Fruit fly (Drosophila melanogaster) whole organism, embryonic: ENCODE results near the gene mRpS9.

Experiments
- Antp ChIP-seq: fragments of 200-800 bp; sonication (Bioruptor generic); optimal IDR thresholded peaks from 3 replicates; lab custom pipeline; 2016; ENCODE audit warnings: missing biosample characterization, missing genetic modification characterization
- B-H1 ChIP-seq: fragments of 200-800 bp; sonication (Bioruptor generic); IDR thresholded peaks from 3 replicates; pipeline ENCODE4 v1.3.6; 2022; ENCODE audit warnings: missing biosample characterization, missing genetic modification characterization
- CG13624 ChIP-seq: fragments of 200-800 bp; sonication (Bioruptor generic); optimal IDR thresholded peaks from 2 replicates; lab custom pipeline; 2016; ENCODE audit warnings: missing biosample characterization, missing genetic modification characterization
- CG14710 ChIP-seq: fragments of 200-800 bp; sonication (Bioruptor generic); optimal IDR thresholded peaks from 3 replicates; lab custom pipeline; 2019; ENCODE audit warnings: missing biosample characterization, mild to moderate bottlenecking, missing genetic modification characterization, moderate library complexity
- CG1602 ChIP-seq: fragments of 200-800 bp; sonication (Bioruptor generic); optimal IDR thresholded peaks from 3 replicates; lab custom pipeline; 2016; ENCODE audit warnings: missing biosample characterization, missing genetic modification characterization
- CG16779 ChIP-seq: fragments of 200-800 bp; sonication (Bioruptor generic); IDR thresholded peaks from 2 replicates; pipeline ENCODE4 v1.3.6; 2022; ENCODE audit warnings: missing biosample characterization, missing genetic modification characterization
- CG18599 ChIP-seq: fragments of 200-800 bp; sonication (Bioruptor generic); optimal IDR thresholded peaks from 3 replicates; lab custom pipeline; 2017; ENCODE audit warnings: missing biosample characterization, missing genetic modification characterization, mild to moderate bottlenecking, moderate library complexity, missing genetic modification reagents
- CG2129 ChIP-seq: fragments of 200-800 bp; sonication (Bioruptor generic); IDR thresholded peaks from 2 replicates; pipeline ENCODE4 v1.3.6; 2022; ENCODE audit warnings: missing biosample characterization, missing genetic modification characterization; ENCODE audit not compliant: partially characterized antibody
- CG2199 ChIP-seq: fragments of 200-800 bp; sonication (Bioruptor generic); IDR thresholded peaks from 3 replicates; pipeline ENCODE4 v1.3.6; 2022; ENCODE audit warnings: missing biosample characterization, missing genetic modification characterization
- CG2889 ChIP-seq: fragments of 200-800 bp; sonication (Bioruptor generic); IDR thresholded peaks from 3 replicates; pipeline ENCODE4 v1.3.6; 2022; ENCODE audit warnings: missing biosample characterization, missing genetic modification characterization
- CG34376 ChIP-seq: fragments of 200-800 bp; sonication (Bioruptor generic); optimal IDR thresholded peaks from 2 replicates; lab custom pipeline; 2018; ENCODE audit warnings: missing biosample characterization, mild to moderate bottlenecking, missing genetic modification characterization
- CG43689 ChIP-seq: fragments of 200-800 bp; sonication (Bioruptor generic); IDR thresholded peaks from 2 replicates; pipeline ENCODE4 v1.3.6; 2022; ENCODE audit warnings: missing biosample characterization, missing genetic modification characterization
- CG4617 ChIP-seq: fragments of 200-800 bp; sonication (Bioruptor generic); optimal IDR thresholded peaks from 3 replicates; lab custom pipeline; 2016; ENCODE audit warnings: missing biosample characterization, missing genetic modification characterization, borderline replicate concordance
- CG4854 ChIP-seq: fragments of 200-800 bp; sonication (Bioruptor generic); optimal IDR thresholded peaks from 2 replicates; lab custom pipeline; 2016; ENCODE audit warnings: missing biosample characterization, missing genetic modification characterization, inconsistent platforms
- CG6272 ChIP-seq: fragments of 200-800 bp; sonication (Bioruptor generic); IDR thresholded peaks from 2 replicates; pipeline ENCODE4 v1.3.6; 2022; ENCODE audit warnings: missing biosample characterization, missing genetic modification characterization
- CG6654 ChIP-seq: fragments of 200-800 bp; sonication (Bioruptor generic); optimal IDR thresholded peaks from 2 replicates; lab custom pipeline; 2017; ENCODE audit warnings: missing biosample characterization, mild to moderate bottlenecking, missing genetic modification characterization
- E2f1 ChIP-seq: fragments of 200-800 bp; sonication (Bioruptor generic); IDR thresholded peaks from 2 replicates; pipeline ENCODE4 v1.3.6; 2022; ENCODE audit warnings: missing biosample characterization, missing genetic modification characterization
- H2.0 ChIP-seq: fragments of 200-800 bp; sonication (Bioruptor generic); IDR thresholded peaks from 2 replicates; pipeline ENCODE4 v1.3.6; 2022; ENCODE audit warnings: missing biosample characterization, missing genetic modification characterization
- HLH4C ChIP-seq: fragments of 200-800 bp; sonication (Bioruptor generic); IDR thresholded peaks from 3 replicates; pipeline ENCODE4 v1.3.6; 2022; ENCODE audit warnings: missing biosample characterization, missing genetic modification characterization; ENCODE audit not compliant: partially characterized antibody
- HLH54F ChIP-seq: fragments of 200-800 bp; sonication (Bioruptor generic); optimal IDR thresholded peaks from 3 replicates; lab custom pipeline; 2016; ENCODE audit warnings: missing biosample characterization, missing genetic modification characterization
- HmgZ ChIP-seq: fragments of 200-800 bp; sonication (Bioruptor generic); optimal IDR thresholded peaks from 2 replicates; lab custom pipeline; 2018; ENCODE audit warnings: missing biosample characterization, mild to moderate bottlenecking, missing genetic modification characterization
- Mad ChIP-seq: fragments of 200-800 bp; sonication (Bioruptor generic); optimal IDR thresholded peaks from 2 replicates; lab custom pipeline; 2016; ENCODE audit warnings: missing biosample characterization, missing genetic modification characterization
- Neu2 ChIP-seq: fragments of 200-800 bp; sonication (Bioruptor generic); optimal IDR thresholded peaks from 3 replicates; lab custom pipeline; 2016; ENCODE audit warnings: missing biosample characterization, missing genetic modification characterization, borderline replicate concordance
- Nf-YC ChIP-seq: fragments of 200-800 bp; optimal IDR thresholded peaks from 3 replicates; lab custom pipeline; 2019; ENCODE audit warnings: missing biosample characterization, mild to moderate bottlenecking, missing genetic modification characterization, moderate library complexity
- Opbp ChIP-seq: fragments of 200-800 bp; sonication (Bioruptor generic); IDR thresholded peaks from 3 replicates; pipeline ENCODE4 v1.3.6; 2022; ENCODE audit warnings: missing biosample characterization, missing genetic modification characterization; ENCODE audit not compliant: partially characterized antibody
- Poxn ChIP-seq: fragments of 200-800 bp; sonication (Bioruptor generic); IDR thresholded peaks from 2 replicates; pipeline ENCODE4 v1.3.6; 2022; ENCODE audit warnings: missing biosample characterization, missing genetic modification characterization
- Sin3A ChIP-seq: fragments of >200 bp; optimal IDR thresholded peaks from 2 replicates; lab custom pipeline; 2018
- Sox102F ChIP-seq: fragments of 200-800 bp; sonication (Bioruptor generic); optimal IDR thresholded peaks from 2 replicates; lab custom pipeline; 2018; ENCODE audit warnings: missing biosample characterization, mild to moderate bottlenecking, missing genetic modification characterization, moderate library complexity
- Xbp1 ChIP-seq: fragments of 200-800 bp; sonication (Bioruptor generic); optimal IDR thresholded peaks from 3 replicates; lab custom pipeline; 2016; ENCODE audit warnings: missing biosample characterization, mild to moderate bottlenecking, missing genetic modification characterization
- YL-1 ChIP-seq: fragments of 200-800 bp; sonication (Bioruptor generic); optimal IDR thresholded peaks from 3 replicates; lab custom pipeline; 2017; ENCODE audit warnings: missing biosample characterization, mild to moderate bottlenecking, missing genetic modification characterization
- amos ChIP-seq: fragments of 200-800 bp; sonication (Bioruptor generic); IDR thresholded peaks from 2 replicates; pipeline ENCODE4 v1.3.6; 2022; ENCODE audit warnings: missing biosample characterization, missing genetic modification characterization; ENCODE audit not compliant: partially characterized antibody
- bigmax ChIP-seq: fragments of 200-800 bp; sonication (Bioruptor generic); optimal IDR thresholded peaks from 2 replicates; lab custom pipeline; 2018; ENCODE audit warnings: missing biosample characterization, mild to moderate bottlenecking, missing genetic modification characterization
- bsh ChIP-seq, 2 experiments: fragments of 200-800 bp; sonication (Bioruptor generic); optimal IDR thresholded peaks; 2 replicates each; lab custom pipeline; 2017 to 2018; ENCODE audit warnings: mild to moderate bottlenecking in 2 of 2, missing biosample characterization in 2 of 2, missing genetic modification characterization in 2 of 2, moderate library complexity in 1 of 2
- caup ChIP-seq: fragments of 200-800 bp; sonication (Bioruptor generic); optimal IDR thresholded peaks from 3 replicates; lab custom pipeline; 2017; ENCODE audit warnings: missing biosample characterization, mild to moderate bottlenecking, missing genetic modification characterization, moderate library complexity; ENCODE audit not compliant: severe bottlenecking
- ci ChIP-seq: fragments of 200-800 bp; sonication (Bioruptor generic); IDR thresholded peaks from 3 replicates; pipeline ENCODE4 v1.3.6; 2022; ENCODE audit warnings: missing biosample characterization, missing genetic modification characterization
- disco-r ChIP-seq: fragments of 200-800 bp; sonication (Bioruptor generic); optimal IDR thresholded peaks from 2 replicates; lab custom pipeline; 2016; ENCODE audit warnings: missing biosample characterization, missing genetic modification characterization
- dmrt99B ChIP-seq: fragments of 200-800 bp; sonication (Bioruptor generic); optimal IDR thresholded peaks from 2 replicates; lab custom pipeline; 2018; ENCODE audit warnings: missing biosample characterization, mild to moderate bottlenecking, missing genetic modification characterization, moderate library complexity
- ems ChIP-seq: fragments of 200-800 bp; sonication (Bioruptor generic); optimal IDR thresholded peaks from 3 replicates; lab custom pipeline; 2016; ENCODE audit warnings: missing biosample characterization, missing genetic modification characterization
- gce ChIP-seq: fragments of 200-800 bp; sonication (Bioruptor generic); IDR thresholded peaks from 3 replicates; pipeline ENCODE4 v1.3.6; 2022; ENCODE audit warnings: missing biosample characterization, missing genetic modification characterization
- ham ChIP-seq: fragments of 200-800 bp; sonication (Bioruptor generic); IDR thresholded peaks from 2 replicates; pipeline ENCODE4 v1.3.6; 2022; ENCODE audit warnings: missing biosample characterization, missing genetic modification characterization
- hb ChIP-seq: fragments of 200-800 bp; sonication (Bioruptor generic); IDR thresholded peaks from 3 replicates; pipeline ENCODE4 v1.3.6; 2022; ENCODE audit warnings: missing biosample characterization, missing genetic modification characterization; ENCODE audit not compliant: partially characterized antibody
- jumu ChIP-seq: fragments of 200-800 bp; sonication (Bioruptor generic); optimal IDR thresholded peaks from 3 replicates; lab custom pipeline; 2016; ENCODE audit warnings: missing biosample characterization, missing genetic modification characterization
- lilli ChIP-seq: fragments of 200-800 bp; sonication (Bioruptor generic); optimal IDR thresholded peaks from 3 replicates; lab custom pipeline; 2016; ENCODE audit warnings: missing biosample characterization, missing genetic modification characterization
- lmd ChIP-seq: fragments of 200-800 bp; sonication (Bioruptor generic); IDR thresholded peaks from 2 replicates; pipeline ENCODE4 v1.3.6; 2022; ENCODE audit warnings: missing biosample characterization, missing genetic modification characterization
- nau ChIP-seq: fragments of 200-800 bp; sonication (Bioruptor generic); optimal IDR thresholded peaks from 3 replicates; lab custom pipeline; 2017; ENCODE audit warnings: missing biosample characterization, mild to moderate bottlenecking, missing genetic modification characterization, missing genetic modification reagents
- nmo ChIP-seq: fragments of 200-800 bp; sonication (Bioruptor generic); optimal IDR thresholded peaks from 2 replicates; lab custom pipeline; 2018; ENCODE audit warnings: missing biosample characterization, mild to moderate bottlenecking, missing genetic modification characterization, moderate library complexity
- p53 ChIP-seq: fragments of 200-800 bp; sonication (Bioruptor generic); optimal IDR thresholded peaks from 2 replicates; lab custom pipeline; 2016; ENCODE audit warnings: missing biosample characterization, missing genetic modification characterization
- peb ChIP-seq: fragments of 200-800 bp; sonication (Bioruptor generic); IDR thresholded peaks from 2 replicates; pipeline ENCODE4 v1.3.6; 2022; ENCODE audit warnings: missing biosample characterization, missing genetic modification characterization
- pzg ChIP-seq: fragments of 200-800 bp; sonication (Bioruptor generic); optimal IDR thresholded peaks from 3 replicates; lab custom pipeline; 2018; ENCODE audit warnings: missing biosample characterization, mild to moderate bottlenecking, missing genetic modification characterization, moderate library complexity
- sug ChIP-seq: fragments of 200-800 bp; optimal IDR thresholded peaks from 2 replicates; lab custom pipeline; 2019; ENCODE audit warnings: missing biosample characterization, mild to moderate bottlenecking, missing genetic modification characterization, moderate library complexity
- usp ChIP-seq: fragments of >200 bp; optimal IDR thresholded peaks from 2 replicates; lab custom pipeline; 2017; ENCODE audit warnings: missing biosample characterization, missing genetic modification characterization
- vvl ChIP-seq: fragments of 200-800 bp; sonication (Bioruptor generic); IDR thresholded peaks from 2 replicates; pipeline ENCODE4 v1.3.6; 2022; ENCODE audit warnings: missing biosample characterization, missing genetic modification characterization

mRpS9 gene

DNA sequence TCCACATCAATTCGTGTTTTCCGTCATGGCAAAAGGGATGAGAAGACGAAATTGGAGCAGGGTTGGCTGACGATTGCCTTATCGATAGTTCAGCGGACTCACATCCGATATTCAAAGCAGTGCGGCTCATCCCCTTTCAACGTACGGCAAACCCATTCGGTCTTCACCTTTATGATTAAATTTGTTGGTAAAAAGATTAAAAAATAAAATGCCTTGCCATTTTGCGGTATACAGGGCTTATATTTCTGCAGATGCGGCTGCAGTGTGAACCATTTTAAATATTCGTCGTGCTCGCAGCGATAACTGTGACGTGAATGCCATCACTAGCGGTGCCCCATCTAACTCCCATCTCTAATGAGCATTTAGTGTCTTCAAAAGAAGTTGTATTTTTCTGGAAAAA is 4.8 kb upstream of the mRpS9 start, which contains the start of the genes Taf7 and EMC1 (continued):
- peak; percentile 64 for TF ChIP-seq jumu
- TF ChIP-seq CG13624, result peak; percentile 56
- TF ChIP-seq Nf-YC (tag; lab: Kevin White, UChicago), result no peak
- peak; percentile 54 for TF ChIP-seq HLH54F (GFP tag; lab: Kevin White, UChicago)
- peak; percentile 55 for TF ChIP-seq lilli
- peak; percentile 32 for TF ChIP-seq ems (GFP tag; lab: Kevin White, UChicago)
- TF ChIP-seq peb (GFP tag; lab: Robert Waterston, UW), result no peak
- TF ChIP-seq caup (GFP tag; lab: Kevin White, UChicago), result no peak
- TF ChIP-seq Poxn (GFP tag; lab: Robert Waterston, UW), result no peak
- no peak for TF ChIP-seq gce (GFP tag; lab: Robert Waterston, UW)
- no peak for TF ChIP-seq ci (GFP tag; lab: Robert Waterston, UW)
- TF ChIP-seq CG18599 (GFP tag; lab: Kevin White, UChicago), result no peak
- TF ChIP-seq nmo (GFP tag; lab: Kevin White, UChicago), result peak; percentile 92
- peak; percentile 86 for TF ChIP-seq CG2129 (GFP tag; lab: Robert Waterston, UW)
- no peak for TF ChIP-seq usp (GFP tag; lab: Kevin White, UChicago)
- TF ChIP-seq p53 (GFP tag; lab: Kevin White, UChicago), result peak; percentile 20
- TF ChIP-seq CG2889, result no peak
- TF ChIP-seq vvl, result no peak
- no peak for TF ChIP-seq CG16779
- peak; percentile 42 for TF ChIP-seq lmd (GFP tag; lab: Robert Waterston, UW)
- peak; percentile 46 for TF ChIP-seq HmgZ (tag; lab: Kevin White, UChicago)
- no peak for TF ChIP-seq Sox102F (GFP tag; lab: Kevin White, UChicago)
- peak; percentile 96 for TF ChIP-seq hb (GFP tag; lab: Robert Waterston, UW)
- no peak for TF ChIP-seq CG4854
- TF ChIP-seq bigmax (GFP tag; lab: Kevin White, UChicago), result no peak
- peak; percentile 90 for TF ChIP-seq CG4617 (GFP tag; lab: Kevin White, UChicago)
- TF ChIP-seq H2.0 (GFP tag; lab: Robert Waterston, UW), result no peak
- TF ChIP-seq pzg (GFP tag; lab: Kevin White, UChicago), result peak; percentile 83
- peak; percentile 57 for TF ChIP-seq Mad (GFP tag; lab: Kevin White, UChicago)
- peak; percentile 46 for TF ChIP-seq YL-1 (GFP tag; lab: Kevin White, UChicago)
- TF ChIP-seq disco-r (GFP tag; lab: Kevin White, UChicago), result no peak
- TF ChIP-seq ham (GFP tag; lab: Robert Waterston, UW), result no peak
- TF ChIP-seq CG6654 (GFP tag; lab: Kevin White, UChicago), result no peak
- peak; percentile 100 for TF ChIP-seq Sin3A
- TF ChIP-seq Neu2, result peak; percentile 46
- no peak for TF ChIP-seq CG34376 (GFP tag; lab: Kevin White, UChicago)
- no peak for TF ChIP-seq sug (tag; lab: Kevin White, UChicago)
- TF ChIP-seq HLH4C (GFP tag; lab: Robert Waterston, UW), result peak; percentile 92
- no peak for TF ChIP-seq CG2199 (GFP tag; lab: Robert Waterston, UW)
- TF ChIP-seq dmrt99B (tag; lab: Kevin White, UChicago), result no peak
- no peak for TF ChIP-seq CG43689 (GFP tag; lab: Robert Waterston, UW)
- TF ChIP-seq bsh (GFP tag; optimal IDR thresholded peaks at IDR 0.05; lab: Kevin White, UChicago), result no peak
- peak; percentile 30 for TF ChIP-seq CG1602
- peak; percentile 65 for TF ChIP-seq CG6272 (GFP tag; lab: Robert Waterston, UW)
- TF ChIP-seq Antp (GFP tag; lab: Kevin White, UChicago), result peak; percentile 51
- TF ChIP-seq CG14710 (tag; lab: Kevin White, UChicago), result peak; percentile 76
- peak; percentile 88 for TF ChIP-seq amos (GFP tag; lab: Robert Waterston, UW)
- TF ChIP-seq E2f1, result no peak
- no peak for TF ChIP-seq B-H1 (GFP tag; lab: Robert Waterston, UW)
- TF ChIP-seq nau (GFP tag; lab: Kevin White, UChicago), result no peak
- TF ChIP-seq Xbp1, result peak; percentile 56
- TF ChIP-seq Opbp (GFP tag; lab: Robert Waterston, UW), result peak; percentile 83
